Worm (Caenorhabditis elegans) whole organism, young adult: ENCODE measurements around the gene T24E12.3.

ENCODE experiments used
- B0019.2 ChIP-seq: fragments of 200-800 bp; sonication (Bioruptor generic); conservative IDR thresholded peaks from 2 replicates; pipeline ENCODE4 v1.3.6; 2022; ENCODE audit warnings: missing genetic modification reagents, missing genetic modification characterization, missing compliant biosample characterization
- D2030.7 ChIP-seq: fragments of 200-800 bp; sonication (Bioruptor generic); IDR thresholded peaks from 2 replicates; pipeline ENCODE4 v1.3.6; 2022; ENCODE audit warnings: missing genetic modification reagents, missing genetic modification characterization, missing compliant biosample characterization
- F23B12.7 ChIP-seq: sonication (generic microtip); optimal IDR thresholded peaks from 2 replicates; lab custom pipeline; 2017; ENCODE audit warnings: missing genetic modification characterization, mild to moderate bottlenecking, missing compliant biosample characterization, antibody characterized with exemption, moderate library complexity; ENCODE audit not compliant: insufficient read depth
- F33H1.4 ChIP-seq: fragments of 200-800 bp; sonication (Bioruptor generic); IDR thresholded peaks from 2 replicates; pipeline ENCODE4 v1.3.6; 2022; ENCODE audit warnings: missing genetic modification reagents, missing genetic modification characterization, missing compliant biosample characterization
- F57A8.1 ChIP-seq: fragments of 200-800 bp; sonication (Bioruptor generic); optimal IDR thresholded peaks from 2 replicates; lab custom pipeline; 2018; ENCODE audit warnings: mild to moderate bottlenecking, missing genetic modification characterization, moderate library complexity, missing compliant biosample characterization
- Y53G8AR.9 ChIP-seq: fragments of 200-800 bp; sonication (Bioruptor generic); conservative IDR thresholded peaks from 2 replicates; pipeline ENCODE4 v1.3.6; 2022; ENCODE audit warnings: missing genetic modification reagents, missing genetic modification characterization, missing compliant biosample characterization
- Y67H2A.10 ChIP-seq: fragments of 200-800 bp; sonication (Bioruptor generic); conservative IDR thresholded peaks from 2 replicates; pipeline ENCODE4 v1.3.6; 2022; ENCODE audit warnings: missing genetic modification reagents, missing genetic modification characterization, missing compliant biosample characterization
- ama-1 ChIP-seq, 3 experiments: fragments of 150-350 bp in 1 of 3; sonication (generic microtip) in 2 of 3; optimal IDR thresholded peaks; 2 replicates each; lab custom pipeline; 2014 to 2018; ENCODE audit warnings: missing biosample characterization in 2 of 3, missing genetic modification characterization in 2 of 3, missing genetic modification reagents in 2 of 3
- attf-5 ChIP-seq: fragments of 200-800 bp; sonication (Bioruptor generic); optimal IDR thresholded peaks from 2 replicates; lab custom pipeline; 2018; ENCODE audit warnings: mild to moderate bottlenecking, missing genetic modification characterization, missing compliant biosample characterization
- bed-1 ChIP-seq: fragments of 200-800 bp; sonication (Bioruptor generic); IDR thresholded peaks from 2 replicates; pipeline ENCODE4 v1.3.6; 2022; ENCODE audit warnings: missing genetic modification reagents, missing genetic modification characterization, missing compliant biosample characterization
- cebp-1 ChIP-seq, 2 experiments: fragments of 200-800 bp in 1 of 2; sonication (Bioruptor generic) in 1 of 2; sonication (generic microtip) in 1 of 2; IDR thresholded peaks in 1 of 2; optimal IDR thresholded peaks in 1 of 2; 2 replicates each; pipeline versions ENCODE4 v1.3.6 to Lab custom; 2017 to 2022; ENCODE audit warnings: missing compliant biosample characterization in 2 of 2, missing genetic modification characterization in 2 of 2, mild to moderate bottlenecking in 1 of 2, missing genetic modification reagents in 1 of 2, moderate library complexity in 1 of 2
- ceh-100 ChIP-seq: fragments of 200-800 bp; sonication (Bioruptor generic); IDR thresholded peaks from 2 replicates; pipeline ENCODE4 v1.3.6; 2022; ENCODE audit warnings: missing genetic modification reagents, missing genetic modification characterization, missing compliant biosample characterization
- die-1 ChIP-seq: sonication (generic microtip); optimal IDR thresholded peaks from 2 replicates; lab custom pipeline; 2016; ENCODE audit warnings: missing genotype, mild to moderate bottlenecking, missing genetic modification characterization, missing compliant biosample characterization
- dox-1 ChIP-seq: fragments of 200-800 bp; sonication (Bioruptor generic); IDR thresholded peaks from 2 replicates; pipeline ENCODE4 v1.3.6; 2022; ENCODE audit warnings: missing genetic modification reagents, missing genetic modification characterization, missing compliant biosample characterization
- dpl-1 ChIP-seq: fragments of 150-350 bp; optimal IDR thresholded peaks from 2 replicates; lab custom pipeline; 2014; ENCODE audit warnings: missing biosample characterization, missing genetic modification reagents, missing genetic modification characterization
- efl-1 ChIP-seq: fragments of 150-350 bp; optimal IDR thresholded peaks from 2 replicates; lab custom pipeline; 2014; ENCODE audit warnings: missing biosample characterization, missing genetic modification reagents, missing genetic modification characterization
- ekl-4 ChIP-seq: fragments of 200-800 bp; sonication (Bioruptor generic); IDR thresholded peaks from 2 replicates; pipeline ENCODE4 v1.3.6; 2022; ENCODE audit warnings: missing genetic modification reagents, missing genetic modification characterization, missing compliant biosample characterization
- hlh-26 ChIP-seq: fragments of 200-800 bp; sonication (Bioruptor generic); conservative IDR thresholded peaks from 2 replicates; pipeline ENCODE4 v1.3.6; 2022; ENCODE audit warnings: missing genetic modification reagents, missing genetic modification characterization, missing compliant biosample characterization
- hmg-1.2 ChIP-seq: fragments of 200-800 bp; sonication (Bioruptor generic); IDR thresholded peaks from 2 replicates; pipeline ENCODE4 v1.3.6; 2022; ENCODE audit warnings: missing genetic modification reagents, missing genetic modification characterization, missing compliant biosample characterization
- hsf-1 ChIP-seq: fragments of 200-800 bp; sonication (Bioruptor generic); IDR thresholded peaks from 2 replicates; pipeline ENCODE4 v1.3.6; 2022; ENCODE audit warnings: missing genetic modification reagents, missing genetic modification characterization, missing compliant biosample characterization
- let-526 ChIP-seq: fragments of 200-800 bp; sonication (Bioruptor generic); IDR thresholded peaks from 2 replicates; pipeline ENCODE4 v1.3.6; 2022; ENCODE audit warnings: missing genetic modification reagents, missing genetic modification characterization, missing compliant biosample characterization
- let-607 ChIP-seq, 2 experiments: fragments of 200-800 bp in 1 of 2; sonication (Bioruptor generic) in 1 of 2; sonication (generic microtip) in 1 of 2; optimal IDR thresholded peaks; 2 replicates each; lab custom pipeline; 2016 to 2018; ENCODE audit warnings: mild to moderate bottlenecking in 2 of 2, missing compliant biosample characterization in 2 of 2, missing genetic modification characterization in 2 of 2, moderate library complexity in 2 of 2, missing genotype in 1 of 2
- lin-35 ChIP-seq, 3 experiments: fragments of 150-350 bp in 2 of 3; sonication (generic microtip) in 1 of 3; optimal IDR thresholded peaks; 2 replicates each; lab custom pipeline; 2014 to 2018; ENCODE audit warnings: missing biosample characterization in 3 of 3, missing genetic modification characterization in 3 of 3, missing genetic modification reagents in 3 of 3
- lin-54 ChIP-seq: fragments of 200-800 bp; sonication (Bioruptor generic); optimal IDR thresholded peaks from 2 replicates; lab custom pipeline; 2018; ENCODE audit warnings: mild to moderate bottlenecking, missing genetic modification characterization, missing compliant biosample characterization
- madf-6 ChIP-seq: fragments of 200-800 bp; sonication (Bioruptor generic); IDR thresholded peaks from 2 replicates; pipeline ENCODE4 v1.3.6; 2022; ENCODE audit warnings: missing genetic modification reagents, missing genetic modification characterization, missing compliant biosample characterization
- mcd-1 ChIP-seq: fragments of 200-800 bp; sonication (Bioruptor generic); IDR thresholded peaks from 2 replicates; pipeline ENCODE4 v1.3.6; 2022; ENCODE audit warnings: missing genetic modification reagents, missing genetic modification characterization, missing compliant biosample characterization
- nfyb-1 ChIP-seq: fragments of 200-800 bp; sonication (Bioruptor generic); IDR thresholded peaks from 2 replicates; pipeline ENCODE4 v1.3.6; 2022; ENCODE audit warnings: missing genetic modification reagents, missing genetic modification characterization, missing compliant biosample characterization
- nhr-80 ChIP-seq: sonication (generic microtip); optimal IDR thresholded peaks from 2 replicates; lab custom pipeline; 2016; ENCODE audit warnings: missing genetic modification characterization, missing compliant biosample characterization
- nhr-90 ChIP-seq: sonication (generic microtip); optimal IDR thresholded peaks from 2 replicates; lab custom pipeline; 2016; ENCODE audit warnings: missing genotype, mild to moderate bottlenecking, missing genetic modification characterization, missing compliant biosample characterization
- pbrm-1 ChIP-seq: fragments of 200-800 bp; sonication (Bioruptor generic); IDR thresholded peaks from 2 replicates; pipeline ENCODE4 v1.3.6; 2022; ENCODE audit warnings: missing genetic modification reagents, missing genetic modification characterization, missing compliant biosample characterization
- rcor-1 ChIP-seq: fragments of 200-800 bp; sonication (Bioruptor generic); IDR thresholded peaks from 2 replicates; pipeline ENCODE4 v1.3.6; 2022; ENCODE audit warnings: missing genetic modification reagents, missing genetic modification characterization, missing compliant biosample characterization
- rec-8 ChIP-seq, 2 experiments: sonication (generic microtip); optimal IDR thresholded peaks; 2 replicates each; lab custom pipeline; 2016; ENCODE audit warnings: mild to moderate bottlenecking in 2 of 2, missing genetic modification characterization in 2 of 2, missing genetic modification reagents in 2 of 2, missing genotype in 2 of 2, missing biosample characterization in 1 of 2, missing compliant biosample characterization in 1 of 2, moderate library complexity in 1 of 2
- rpc-1 ChIP-seq, 2 experiments: fragments of 150-350 bp in 1 of 2; sonication (generic microtip) in 1 of 2; optimal IDR thresholded peaks; 2 replicates each; lab custom pipeline; 2014 to 2018; ENCODE audit warnings: missing biosample characterization in 1 of 2, missing genetic modification characterization in 1 of 2, missing genetic modification reagents in 1 of 2, missing genotype in 1 of 2
- snpc-1.3 ChIP-seq: sonication (generic microtip); optimal IDR thresholded peaks from 2 replicates; lab custom pipeline; 2017; ENCODE audit warnings: missing genetic modification characterization, mild to moderate bottlenecking, missing compliant biosample characterization, antibody characterized with exemption, moderate library complexity, missing genotype, missing genetic modification reagents; ENCODE audit not compliant: insufficient read depth
- snpc-3.4 ChIP-seq: sonication (generic microtip); optimal IDR thresholded peaks from 2 replicates; lab custom pipeline; 2017; ENCODE audit warnings: missing genetic modification characterization, mild to moderate bottlenecking, missing compliant biosample characterization, antibody characterized with exemption, moderate library complexity, missing genotype, missing genetic modification reagents
- sptf-2 ChIP-seq: fragments of 200-800 bp; sonication (Bioruptor generic); optimal IDR thresholded peaks from 2 replicates; lab custom pipeline; 2018; ENCODE audit warnings: mild to moderate bottlenecking, missing genetic modification characterization, missing compliant biosample characterization
- tbp1 ChIP-seq: fragments of 200-800 bp; sonication (Bioruptor generic); optimal IDR thresholded peaks from 2 replicates; lab custom pipeline; 2018; ENCODE audit warnings: mild to moderate bottlenecking, missing genetic modification characterization, missing compliant biosample characterization
- zim-3 ChIP-seq: sonication (generic microtip); optimal IDR thresholded peaks from 2 replicates; lab custom pipeline; 2017; ENCODE audit warnings: mild to moderate bottlenecking, missing genetic modification characterization, moderate library complexity, missing compliant biosample characterization
- ztf-25 ChIP-seq: fragments of 200-800 bp; sonication (Bioruptor generic); IDR thresholded peaks from 2 replicates; pipeline ENCODE4 v1.3.6; 2022; ENCODE audit warnings: missing genetic modification reagents, missing genetic modification characterization, missing compliant biosample characterization

The T24E12.3 gene

DNA sequence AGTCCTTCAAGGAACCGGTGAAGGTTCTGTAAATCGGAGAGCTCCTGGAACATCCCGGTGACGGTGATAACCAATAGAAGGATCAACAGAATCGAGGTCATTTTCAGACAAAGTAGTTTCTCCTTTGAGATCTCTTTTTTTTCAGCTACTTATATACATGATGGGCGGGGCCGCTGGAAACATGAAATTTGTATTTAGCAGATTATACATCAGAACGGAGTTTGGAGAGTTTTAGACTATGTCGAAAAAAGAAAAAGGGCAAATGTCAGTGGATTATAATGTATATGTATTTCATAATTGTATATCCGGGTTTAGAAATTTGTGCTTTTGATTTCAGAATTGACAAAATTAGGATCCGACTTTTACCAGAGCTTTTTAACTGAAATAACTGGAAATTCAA is 27.4 kb downstream of the T24E12.3 start, which contains the start of gene ins-32:
Gene ins-32, minus strand, starts transcription at position 101 of the 400 bp plus-strand sequence.
- no peak for TF ChIP-seq B0019.2 (GFP tag; lab: Robert Waterston, UW)
- no peak for TF ChIP-seq rcor-1
- no peak for TF ChIP-seq nhr-90
- no peak for TF ChIP-seq let-526 (GFP tag; lab: Robert Waterston, UW)

DNA sequence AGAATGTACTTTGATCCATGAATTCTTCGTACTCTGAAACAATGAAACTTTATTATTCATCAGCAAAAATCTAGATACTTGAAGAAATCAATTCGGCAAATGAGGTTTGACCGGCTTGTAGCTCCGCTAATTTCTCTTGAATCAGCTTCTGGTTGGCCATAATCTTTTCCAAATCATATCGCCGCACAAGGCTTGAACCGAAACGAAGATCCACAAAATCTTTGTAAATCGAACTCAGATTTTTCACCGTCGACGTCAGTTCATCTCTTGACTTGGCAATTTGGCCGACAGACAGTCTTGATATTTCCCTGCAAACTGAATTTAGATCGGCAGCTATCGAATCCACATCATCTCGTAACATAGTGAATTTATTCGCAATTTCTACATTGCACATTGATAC is 29.7 kb downstream of the T24E12.3 start:
- no peak for TF ChIP-seq dox-1 (GFP tag; lab: Robert Waterston, UW)
- no peak for TF ChIP-seq attf-5 (GFP tag; lab: Kevin White, UChicago)
- no peak for TF ChIP-seq Y67H2A.10
- no peak for TF ChIP-seq zim-3 (tag; lab: Kevin White, UChicago)
- TF ChIP-seq hsf-1, result no peak
- TF ChIP-seq hlh-26 (GFP tag; lab: Robert Waterston, UW), result no peak

DNA sequence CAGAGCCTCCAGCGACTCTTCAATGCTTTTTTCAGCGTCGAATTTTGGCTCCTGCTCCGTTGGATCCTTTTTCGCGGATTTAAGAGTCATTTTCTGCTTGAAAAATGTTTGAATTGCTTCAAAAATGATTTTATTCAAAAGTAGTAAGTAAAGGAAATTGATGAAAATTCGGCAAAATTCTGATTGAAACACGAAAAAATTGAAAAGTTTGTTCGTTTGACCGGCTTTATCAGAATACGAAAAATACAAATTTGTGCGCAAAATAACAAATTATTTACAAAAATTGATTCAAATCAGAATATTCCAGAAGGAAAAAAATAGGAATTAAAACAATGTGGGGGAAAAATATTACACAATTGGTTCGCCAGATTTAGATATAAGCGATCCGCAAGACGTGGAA is 31.1 kb downstream of the T24E12.3 start, which contains the start of gene F54D10.4:
Gene F54D10.4, minus strand, starts transcription at position 101 of the 400 bp plus-strand sequence.
- TF ChIP-seq madf-6, result 0 out of 2 replicates have a peak, but pooled peaks have one; percentile 9
- no peak for TF ChIP-seq tbp1 (GFP tag; lab: Kevin White, UChicago)
- TF ChIP-seq, all 124 proteins: peak for 1

DNA sequence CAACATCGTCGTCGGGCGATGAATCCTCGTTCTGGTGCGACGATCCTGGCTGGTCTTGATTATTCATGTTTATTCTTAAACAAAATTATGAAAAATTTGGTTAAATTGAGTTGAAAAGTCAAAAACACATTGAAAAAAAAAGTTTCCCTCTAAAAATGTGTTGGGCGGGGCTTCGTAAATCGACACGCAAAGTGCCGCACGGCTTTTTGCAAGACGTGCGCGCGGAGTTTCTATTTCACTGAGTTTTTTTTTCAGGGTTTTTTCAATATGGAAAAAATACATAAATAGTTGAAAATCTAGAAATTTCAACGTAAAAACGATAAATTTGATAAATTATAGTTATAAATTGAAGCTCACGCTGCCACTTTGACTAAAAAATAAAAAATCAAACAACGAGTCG is 32.3 kb downstream of the T24E12.3 start, which contains the start of gene F54D10.5:
Gene F54D10.5, minus strand, starts transcription at position 74 of the 400 bp plus-strand sequence.
- TF ChIP-seq F57A8.1 (GFP tag; lab: Kevin White, UChicago) (no peak), sptf-2 (no peak), Y53G8AR.9 (GFP tag; lab: Robert Waterston, UW) (0 out of 2 replicates have a peak, but pooled peaks have one; percentile 14), D2030.7 (0 out of 2 replicates have a peak, but pooled peaks have one; percentile 33), efl-1 (peak; percentile 43), ama-1 (optimal IDR thresholded peaks at IDR 0.05; lab: Kevin White, UChicago) (no peak), ama-1 (GFP tag; optimal IDR thresholded peaks at IDR 0.05; lab: Kevin White, UChicago) (no peak), tbp1 (GFP tag; lab: Kevin White, UChicago) (peak; percentile 14), F23B12.7 (tag; lab: Kevin White, UChicago) (peak; percentile 67), die-1 (no peak), rpc-1 (optimal IDR thresholded peaks at IDR 0.05; lab: Kevin White, UChicago) (peak; percentile 25), rpc-1 (tag; optimal IDR thresholded peaks at IDR 0.05; lab: Kevin White, UChicago) (no peak), pbrm-1 (GFP tag; lab: Robert Waterston, UW) (0 out of 2 replicates have a peak, but pooled peaks have one; percentile 13), hmg-1.2 (GFP tag; lab: Robert Waterston, UW) (peak; percentile 30; the same call in 1 of the 2 replicates), nhr-80 (tag; lab: Kevin White, UChicago) (no peak), dox-1 (GFP tag; lab: Robert Waterston, UW) (0 out of 2 replicates have a peak, but pooled peaks have one; percentile 46), dpl-1 (GFP tag; lab: Kevin White, UChicago) (peak; percentile 71), rcor-1 (peak; percentile 44), bed-1 (GFP tag; lab: Robert Waterston, UW) (no peak), lin-35 (GFP tag; optimal IDR thresholded peaks at IDR 0.05; lab: Kevin White, UChicago) (peak in 1 of 3 experiments; percentile 83), madf-6 (peak; percentile 63; the same call in 1 of the 2 replicates), lin-54 (peak; percentile 68), snpc-3.4 (tag; lab: Kevin White, UChicago) (peak; percentile 25), rec-8 (tag; optimal IDR thresholded peaks at IDR 0.05; lab: Kevin White, UChicago) (no peak), ceh-100 (peak; percentile 26; the same call in 1 of the 2 replicates), snpc-1.3 (tag; lab: Kevin White, UChicago) (peak; percentile 57), ekl-4 (GFP tag; lab: Robert Waterston, UW) (peak; percentile 25; the same call in 1 of the 2 replicates), F33H1.4 (GFP tag; lab: Robert Waterston, UW) (peak; percentile 22; the same call in 1 of the 2 replicates), ztf-25 (GFP tag; lab: Robert Waterston, UW) (no peak), mcd-1 (GFP tag; lab: Robert Waterston, UW) (peak; percentile 73), let-607 (tag; optimal IDR thresholded peaks at IDR 0.05; lab: Kevin White, UChicago) (peak in 1 of 2 experiments; percentile 11), nfyb-1 (GFP tag; lab: Robert Waterston, UW) (no peak), cebp-1 (GFP tag; IDR thresholded peaks at IDR 0.05; lab: Robert Waterston, UW) (no peak), cebp-1 (tag; optimal IDR thresholded peaks at IDR 0.05; lab: Kevin White, UChicago) (peak; percentile 53), attf-5 (GFP tag; lab: Kevin White, UChicago) (peak; percentile 25)
